Worm (Caenorhabditis elegans) whole organism, young adult: Measurements from ENCODE around the gene srt-63.

Source experiments
- B0261.1 ChIP-seq: sonication (generic microtip); optimal IDR thresholded peaks from 2 replicates; lab custom pipeline; 2016; ENCODE audit warnings: mild to moderate bottlenecking, missing genetic modification characterization, moderate library complexity, missing compliant biosample characterization
- C06A6.2 ChIP-seq: fragments of 200-800 bp; sonication (Bioruptor generic); conservative IDR thresholded peaks from 2 replicates; pipeline ENCODE4 v1.3.6; 2022; ENCODE audit warnings: missing genetic modification characterization, missing compliant biosample characterization
- D2030.7 ChIP-seq: fragments of 200-800 bp; sonication (Bioruptor generic); IDR thresholded peaks from 2 replicates; pipeline ENCODE4 v1.3.6; 2022; ENCODE audit warnings: missing genetic modification reagents, missing genetic modification characterization, missing compliant biosample characterization
- F10E7.11 ChIP-seq: sonication (generic microtip); optimal IDR thresholded peaks from 2 replicates; lab custom pipeline; 2017; ENCODE audit warnings: mild to moderate bottlenecking, missing genetic modification characterization, moderate library complexity, missing compliant biosample characterization
- F23B12.7 ChIP-seq: sonication (generic microtip); optimal IDR thresholded peaks from 2 replicates; lab custom pipeline; 2017; ENCODE audit warnings: missing genetic modification characterization, mild to moderate bottlenecking, missing compliant biosample characterization, antibody characterized with exemption, moderate library complexity; ENCODE audit not compliant: insufficient read depth
- F37B4.10 ChIP-seq: fragments of 200-800 bp; sonication (Bioruptor generic); IDR thresholded peaks from 2 replicates; pipeline ENCODE4 v1.3.6; 2022; ENCODE audit warnings: missing genetic modification characterization, missing compliant biosample characterization
- F39B2.1 ChIP-seq: fragments of 200-800 bp; sonication (Bioruptor generic); IDR thresholded peaks from 2 replicates; pipeline ENCODE4 v1.3.6; 2022; ENCODE audit warnings: missing genetic modification reagents, missing genetic modification characterization, missing compliant biosample characterization
- F49E8.2 ChIP-seq: sonication (generic microtip); optimal IDR thresholded peaks from 3 replicates; lab custom pipeline; 2017; ENCODE audit warnings: missing genetic modification characterization, mild to moderate bottlenecking, missing compliant biosample characterization, antibody characterized with exemption, moderate library complexity; ENCODE audit not compliant: insufficient read depth
- F52B5.7 ChIP-seq: sonication (generic microtip); optimal IDR thresholded peaks from 2 replicates; lab custom pipeline; 2016; ENCODE audit warnings: mild to moderate bottlenecking, missing genetic modification characterization, missing compliant biosample characterization
- T07F8.4 ChIP-seq: sonication (generic microtip); optimal IDR thresholded peaks from 2 replicates; lab custom pipeline; 2016; ENCODE audit warnings: mild to moderate bottlenecking, missing genetic modification characterization, moderate library complexity, missing compliant biosample characterization
- Y53F4B.3 ChIP-seq: fragments of 200-800 bp; sonication (Bioruptor generic); IDR thresholded peaks from 2 replicates; pipeline ENCODE4 v1.3.6; 2022; ENCODE audit warnings: missing genetic modification reagents, missing genetic modification characterization, missing compliant biosample characterization
- Y53G8AR.9 ChIP-seq: fragments of 200-800 bp; sonication (Bioruptor generic); conservative IDR thresholded peaks from 2 replicates; pipeline ENCODE4 v1.3.6; 2022; ENCODE audit warnings: missing genetic modification reagents, missing genetic modification characterization, missing compliant biosample characterization
- akir-1 ChIP-seq: fragments of 200-800 bp; sonication (Bioruptor generic); optimal IDR thresholded peaks from 2 replicates; lab custom pipeline; 2018; ENCODE audit warnings: mild to moderate bottlenecking, missing genetic modification characterization, moderate library complexity, missing compliant biosample characterization
- aptf-2 ChIP-seq: fragments of 200-800 bp; sonication (Bioruptor generic); conservative IDR thresholded peaks from 2 replicates; pipeline ENCODE4 v1.3.6; 2022; ENCODE audit warnings: missing genetic modification reagents, missing genetic modification characterization, missing compliant biosample characterization
- cebp-2 ChIP-seq: fragments of 200-800 bp; sonication (Bioruptor generic); IDR thresholded peaks from 2 replicates; pipeline ENCODE4 v1.3.6; 2022; ENCODE audit warnings: missing genetic modification characterization, missing compliant biosample characterization
- ceh-58 ChIP-seq: fragments of 200-800 bp; sonication (Bioruptor generic); IDR thresholded peaks from 2 replicates; pipeline ENCODE4 v1.3.6; 2022; ENCODE audit warnings: missing genetic modification characterization, missing compliant biosample characterization
- ceh-79 ChIP-seq: sonication (generic microtip); optimal IDR thresholded peaks from 2 replicates; lab custom pipeline; 2017; ENCODE audit warnings: mild to moderate bottlenecking, missing genetic modification characterization, missing compliant biosample characterization
- dpff-1 ChIP-seq: sonication (generic microtip); optimal IDR thresholded peaks from 2 replicates; lab custom pipeline; 2017; ENCODE audit warnings: mild to moderate bottlenecking, missing genetic modification characterization, missing compliant biosample characterization
- efl-1 ChIP-seq: fragments of 150-350 bp; optimal IDR thresholded peaks from 2 replicates; lab custom pipeline; 2014; ENCODE audit warnings: missing biosample characterization, missing genetic modification reagents, missing genetic modification characterization
- egl-18 ChIP-seq: fragments of 200-800 bp; sonication (Bioruptor generic); IDR thresholded peaks from 2 replicates; pipeline ENCODE4 v1.3.6; 2022; ENCODE audit warnings: missing genetic modification reagents, missing genetic modification characterization, missing compliant biosample characterization
- gei-17 ChIP-seq: fragments of 200-800 bp; sonication (Bioruptor generic); optimal IDR thresholded peaks from 2 replicates; lab custom pipeline; 2018; ENCODE audit warnings: mild to moderate bottlenecking, missing genetic modification characterization, missing compliant biosample characterization
- hmg-1.2 ChIP-seq: fragments of 200-800 bp; sonication (Bioruptor generic); IDR thresholded peaks from 2 replicates; pipeline ENCODE4 v1.3.6; 2022; ENCODE audit warnings: missing genetic modification reagents, missing genetic modification characterization, missing compliant biosample characterization
- hmg-20 ChIP-seq: fragments of 200-800 bp; sonication (Bioruptor generic); IDR thresholded peaks from 2 replicates; pipeline ENCODE4 v1.3.6; 2022; ENCODE audit warnings: missing genetic modification reagents, missing genetic modification characterization, missing compliant biosample characterization
- hrde-1 ChIP-seq: sonication (generic microtip); optimal IDR thresholded peaks from 2 replicates; lab custom pipeline; 2016; ENCODE audit warnings: missing genetic modification characterization, mild to moderate bottlenecking, missing compliant biosample characterization, moderate library complexity, missing genotype, missing genetic modification reagents, borderline replicate concordance
- let-526 ChIP-seq: fragments of 200-800 bp; sonication (Bioruptor generic); IDR thresholded peaks from 2 replicates; pipeline ENCODE4 v1.3.6; 2022; ENCODE audit warnings: missing genetic modification reagents, missing genetic modification characterization, missing compliant biosample characterization
- lin-40 ChIP-seq: sonication (generic microtip); optimal IDR thresholded peaks from 2 replicates; lab custom pipeline; 2016; ENCODE audit warnings: missing genetic modification characterization, mild to moderate bottlenecking, missing compliant biosample characterization, missing genotype, missing genetic modification reagents
- madf-10 ChIP-seq: sonication (generic microtip); optimal IDR thresholded peaks from 2 replicates; lab custom pipeline; 2016; ENCODE audit warnings: mild to moderate bottlenecking, missing genetic modification characterization, missing compliant biosample characterization
- nfya-1 ChIP-seq: sonication (generic microtip); optimal IDR thresholded peaks from 2 replicates; lab custom pipeline; 2017; ENCODE audit warnings: antibody characterized with exemption, missing compliant biosample characterization, missing genetic modification characterization, borderline replicate concordance; ENCODE audit not compliant: insufficient read depth
- nfya-2 ChIP-seq: fragments of 200-800 bp; sonication (Bioruptor generic); IDR thresholded peaks from 2 replicates; pipeline ENCODE4 v1.3.6; 2022; ENCODE audit warnings: missing genetic modification reagents, missing genetic modification characterization, missing compliant biosample characterization
- nhr-179 ChIP-seq: sonication (generic microtip); optimal IDR thresholded peaks from 2 replicates; lab custom pipeline; 2016; ENCODE audit warnings: mild to moderate bottlenecking, missing genetic modification characterization, missing compliant biosample characterization
- nhr-27 ChIP-seq: fragments of 200-800 bp; sonication (Bioruptor generic); optimal IDR thresholded peaks from 2 replicates; lab custom pipeline; 2018; ENCODE audit warnings: mild to moderate bottlenecking, missing genetic modification characterization, moderate library complexity, missing compliant biosample characterization
- nhr-90 ChIP-seq: sonication (generic microtip); optimal IDR thresholded peaks from 2 replicates; lab custom pipeline; 2016; ENCODE audit warnings: missing genotype, mild to moderate bottlenecking, missing genetic modification characterization, missing compliant biosample characterization
- pha-4 ChIP-seq: fragments of 150-350 bp; sonication (generic microtip); optimal IDR thresholded peaks from 2 replicates; lab custom pipeline; 2014; ENCODE audit warnings: missing biosample characterization, missing genetic modification reagents, missing genetic modification characterization
- rec-8 ChIP-seq, 2 experiments: sonication (generic microtip); optimal IDR thresholded peaks; 2 replicates each; lab custom pipeline; 2016; ENCODE audit warnings: mild to moderate bottlenecking in 2 of 2, missing genetic modification characterization in 2 of 2, missing genetic modification reagents in 2 of 2, missing genotype in 2 of 2, missing biosample characterization in 1 of 2, missing compliant biosample characterization in 1 of 2, moderate library complexity in 1 of 2
- repo-1 ChIP-seq: sonication (generic microtip); optimal IDR thresholded peaks from 2 replicates; lab custom pipeline; 2017; ENCODE audit warnings: mild to moderate bottlenecking, missing genetic modification characterization, missing compliant biosample characterization
- sdz-38 ChIP-seq: sonication (generic microtip); optimal IDR thresholded peaks from 2 replicates; lab custom pipeline; 2016; ENCODE audit warnings: missing genotype, missing genetic modification characterization, missing compliant biosample characterization
- snpc-1.3 ChIP-seq: sonication (generic microtip); optimal IDR thresholded peaks from 2 replicates; lab custom pipeline; 2017; ENCODE audit warnings: missing genetic modification characterization, mild to moderate bottlenecking, missing compliant biosample characterization, antibody characterized with exemption, moderate library complexity, missing genotype, missing genetic modification reagents; ENCODE audit not compliant: insufficient read depth
- somi-1 ChIP-seq: fragments of 200-800 bp; sonication (Bioruptor generic); optimal IDR thresholded peaks from 2 replicates; lab custom pipeline; 2018; ENCODE audit warnings: mild to moderate bottlenecking, missing genetic modification characterization, missing compliant biosample characterization
- sptf-2 ChIP-seq: fragments of 200-800 bp; sonication (Bioruptor generic); optimal IDR thresholded peaks from 2 replicates; lab custom pipeline; 2018; ENCODE audit warnings: mild to moderate bottlenecking, missing genetic modification characterization, missing compliant biosample characterization
- ztf-22 ChIP-seq: fragments of 200-800 bp; sonication (Bioruptor generic); optimal IDR thresholded peaks from 2 replicates; lab custom pipeline; 2018; ENCODE audit warnings: mild to moderate bottlenecking, missing genetic modification characterization, moderate library complexity, missing compliant biosample characterization
- ztf-3 ChIP-seq: fragments of 200-800 bp; sonication (Bioruptor generic); optimal IDR thresholded peaks from 2 replicates; lab custom pipeline; 2018; ENCODE audit warnings: mild to moderate bottlenecking, missing genetic modification characterization, missing compliant biosample characterization

Gene srt-63

DNA sequence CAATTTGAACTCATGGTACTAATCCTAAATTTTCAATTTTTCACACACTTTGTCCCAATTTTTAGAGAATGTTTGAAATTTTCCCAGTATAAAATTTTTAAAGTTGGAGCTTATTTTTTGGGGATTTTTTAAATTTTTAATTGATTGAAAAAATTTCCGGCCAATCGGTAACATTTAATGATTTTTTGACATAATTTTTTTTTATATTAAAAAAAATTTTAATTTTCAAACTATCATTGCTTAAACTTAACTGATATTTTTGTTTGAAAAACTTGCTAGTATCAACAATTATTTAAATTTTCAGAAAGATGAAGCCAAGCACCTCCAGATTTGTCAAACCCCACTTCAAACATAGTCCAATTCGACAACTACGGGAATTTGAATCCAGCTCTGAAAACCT, 1.3 kb upstream of the srt-63 start, which contains the start of gene T28A11.22:
Gene T28A11.22, plus strand, starts transcription at position 301 of the 400 bp plus-strand sequence.
- no peak for TF ChIP-seq nfya-2 (GFP tag; lab: Robert Waterston, UW)
- no peak for TF ChIP-seq ztf-22 (GFP tag; lab: Kevin White, UChicago)
- no peak for TF ChIP-seq dpff-1 (tag; lab: Kevin White, UChicago)
- TF ChIP-seq lin-40, result no peak
- no peak for TF ChIP-seq ztf-3
- TF ChIP-seq madf-10 (tag; lab: Kevin White, UChicago), result no peak
- no peak for TF ChIP-seq akir-1 (GFP tag; lab: Kevin White, UChicago)
- TF ChIP-seq rec-8 (tag; optimal IDR thresholded peaks at IDR 0.05; lab: Kevin White, UChicago), result no peak

- TF ChIP-seq hmg-1.2 (GFP tag; lab: Robert Waterston, UW) (peak; percentile 50; the same call in 1 of the 2 replicates), ztf-22 (GFP tag; lab: Kevin White, UChicago) (no peak)
These were observed 858 bp upstream of the srt-63 start for ce11 chrV:3256809-3257208.

DNA sequence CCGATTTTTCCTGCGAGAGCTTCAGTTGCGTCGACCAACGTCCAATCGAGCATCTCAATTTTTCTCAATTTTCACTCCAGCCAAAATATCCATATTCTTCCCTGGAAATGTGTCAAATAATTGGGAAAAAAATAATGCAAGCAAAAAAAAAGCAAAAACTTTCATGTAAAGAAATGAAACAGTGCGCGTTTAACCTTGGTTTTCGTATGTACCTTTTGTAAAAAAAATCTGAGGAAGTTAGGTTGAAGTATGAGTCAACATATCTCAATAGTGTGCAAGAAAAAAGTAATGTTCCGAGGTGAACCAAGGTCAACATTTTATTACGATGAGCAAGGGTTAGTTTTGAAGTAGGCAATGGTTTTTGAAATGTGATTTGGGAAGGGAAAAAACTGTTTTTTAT, 5.8 kb downstream of the srt-63 start, which contains the start of gene T28A11.13:
Gene T28A11.13, minus strand, starts transcription at position 101 of the 400 bp plus-strand sequence.
- no peak for TF ChIP-seq ceh-58 (GFP tag; lab: Robert Waterston, UW)
- TF ChIP-seq F52B5.7, result no peak
- no peak for TF ChIP-seq repo-1
- no peak for TF ChIP-seq madf-10 (tag; lab: Kevin White, UChicago)
- no peak for TF ChIP-seq nfya-2 (GFP tag; lab: Robert Waterston, UW)
- TF ChIP-seq aptf-2, result no peak
- TF ChIP-seq nhr-179 (tag; lab: Kevin White, UChicago), result no peak
- TF ChIP-seq F23B12.7 (tag; lab: Kevin White, UChicago), result no peak
- no peak for TF ChIP-seq hmg-20 (GFP tag; lab: Robert Waterston, UW)
- no peak for TF ChIP-seq F49E8.2 (tag; lab: Kevin White, UChicago)
- no peak for TF ChIP-seq F10E7.11 (tag; lab: Kevin White, UChicago)
- no peak for TF ChIP-seq sptf-2 (GFP tag; lab: Kevin White, UChicago)

DNA sequence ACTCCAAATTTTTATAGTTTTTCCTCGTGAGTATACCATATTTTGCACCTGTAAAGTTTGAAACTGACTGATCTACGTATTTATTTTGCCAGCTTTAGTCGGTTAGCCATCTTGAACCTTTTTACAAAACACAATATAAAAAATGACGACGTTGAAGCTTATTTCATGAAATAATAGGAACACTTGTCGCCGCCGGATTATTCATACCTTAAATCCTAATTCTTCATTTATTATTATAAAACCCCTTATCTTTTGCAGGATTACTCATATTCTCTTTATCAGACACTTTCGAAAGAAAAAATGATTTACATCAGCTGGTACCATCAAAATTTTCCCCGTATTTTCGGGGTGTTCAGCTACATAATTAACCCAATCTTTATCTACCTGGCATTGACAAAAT, 8.4 kb downstream of the srt-63 start, which contains the start of gene srj-8:
Gene srj-8, plus strand, starts transcription at position 301 of the 400 bp plus-strand sequence.
- TF ChIP-seq hrde-1 (tag; lab: Kevin White, UChicago), result no peak
- no peak for TF ChIP-seq pha-4 (tag; lab: Kevin White, UChicago)
- no peak for TF ChIP-seq D2030.7 (GFP tag; lab: Robert Waterston, UW)
- no peak for TF ChIP-seq Y53F4B.3
- no peak for TF ChIP-seq egl-18 (GFP tag; lab: Robert Waterston, UW)
- no peak for TF ChIP-seq B0261.1
- no peak for TF ChIP-seq cebp-2 (GFP tag; lab: Robert Waterston, UW)
- TF ChIP-seq T07F8.4 (tag; lab: Kevin White, UChicago), result no peak
- TF ChIP-seq F52B5.7, result no peak
- TF ChIP-seq sdz-38 (tag; lab: Kevin White, UChicago), result no peak
- TF ChIP-seq Y53G8AR.9 (GFP tag; lab: Robert Waterston, UW), result no peak
- no peak for TF ChIP-seq ceh-79 (tag; lab: Kevin White, UChicago)
- no peak for TF ChIP-seq F10E7.11 (tag; lab: Kevin White, UChicago)

ce11 chrV:3244703-3245102, 11.2 kb downstream of the srt-63 start, which contains the start of gene srj-7:
Gene srj-7 (plus strand): TSS chrV:3245003.
- TF ChIP-seq somi-1 (GFP tag; lab: Kevin White, UChicago) (no peak), efl-1 (GFP tag; lab: Kevin White, UChicago) (no peak), nhr-90 (tag; lab: Kevin White, UChicago) (no peak), nfya-1 (tag; lab: Kevin White, UChicago) (no peak), C06A6.2 (no peak), egl-18 (GFP tag; lab: Robert Waterston, UW) (no peak), F23B12.7 (tag; lab: Kevin White, UChicago) (no peak), let-526 (GFP tag; lab: Robert Waterston, UW) (no peak), F37B4.10 (no peak), F10E7.11 (tag; lab: Kevin White, UChicago) (no peak), gei-17 (GFP tag; lab: Kevin White, UChicago) (no peak), snpc-1.3 (tag; lab: Kevin White, UChicago) (no peak), F39B2.1 (GFP tag; lab: Robert Waterston, UW) (no peak), nhr-27 (tag; lab: Kevin White, UChicago) (no peak)
